Worm (Caenorhabditis elegans) whole organism, midembryonic: ENCODE measurements around the gene srbc-84.

Experiments used
- T22C8.4 ChIP-seq: fragments of 200-800 bp; sonication (Bioruptor generic); IDR thresholded peaks from 2 replicates; pipeline ENCODE4 v1.3.6; 2022; ENCODE audit warnings: missing genetic modification characterization, missing compliant biosample characterization
- cog-1 ChIP-seq: sonication (generic microtip); optimal IDR thresholded peaks from 2 replicates; lab custom pipeline; 2016; ENCODE audit warnings: missing genetic modification characterization, missing compliant biosample characterization
- flt-1 ChIP-seq: fragments of 200-800 bp; sonication (Bioruptor generic); IDR thresholded peaks from 2 replicates; pipeline ENCODE4 v1.3.6; 2022; ENCODE audit warnings: missing genetic modification characterization, missing compliant biosample characterization
- klf-2 ChIP-seq: fragments of 200-800 bp; sonication (Bioruptor generic); conservative IDR thresholded peaks from 2 replicates; pipeline ENCODE4 v1.3.6; 2022; ENCODE audit warnings: missing genetic modification reagents, missing genetic modification characterization, missing compliant biosample characterization
- med-1 ChIP-seq: sonication (generic microtip); optimal IDR thresholded peaks from 2 replicates; lab custom pipeline; 2017; ENCODE audit warnings: missing genetic modification characterization, mild to moderate bottlenecking, missing compliant biosample characterization, antibody characterized with exemption, missing genetic modification reagents; ENCODE audit not compliant: insufficient read depth
- ref-1 ChIP-seq: fragments of 200-800 bp; sonication (Bioruptor generic); conservative IDR thresholded peaks from 2 replicates; pipeline ENCODE4 v1.3.6; 2022; ENCODE audit warnings: missing genetic modification reagents, missing genetic modification characterization, missing compliant biosample characterization
- tab-1 ChIP-seq: fragments of 200-800 bp; sonication (Bioruptor generic); IDR thresholded peaks from 2 replicates; pipeline ENCODE4 v1.3.6; 2022; ENCODE audit warnings: missing genetic modification characterization, missing compliant biosample characterization
- ztf-23 ChIP-seq: fragments of 200-800 bp; sonication (Bioruptor generic); IDR thresholded peaks from 2 replicates; pipeline ENCODE4 v1.3.6; 2022; ENCODE audit warnings: missing genetic modification reagents, missing genetic modification characterization, missing compliant biosample characterization
- ztf-29 ChIP-seq: fragments of 200-800 bp; sonication (Bioruptor generic); IDR thresholded peaks from 2 replicates; pipeline ENCODE4 v1.3.6; 2022; ENCODE audit warnings: missing genetic modification reagents, missing genetic modification characterization, missing compliant biosample characterization

srbc-84 gene

ce11 chrV:16275347-16275746 is 23.4 kb upstream of the srbc-84 start, which contains the start of gene pacl-1:
Gene pacl-1, minus strand, starts transcription at chrV:16275447.
- TF ChIP-seq ztf-29 (GFP tag; lab: Robert Waterston, UW) (no peak), T22C8.4 (GFP tag; lab: Robert Waterston, UW) (no peak), ref-1 (GFP tag; lab: Robert Waterston, UW) (no peak), klf-2 (GFP tag; lab: Robert Waterston, UW) (no peak), tab-1 (GFP tag; lab: Robert Waterston, UW) (no peak), cog-1 (tag; lab: Kevin White, UChicago) (no peak), ztf-23 (GFP tag; lab: Robert Waterston, UW) (no peak), med-1 (GFP tag; lab: Kevin White, UChicago) (no peak), flt-1 (GFP tag; lab: Robert Waterston, UW) (no peak)

ce11 chrV:16277918-16278317 is 20.9 kb upstream of the srbc-84 start, which contains the start of gene cyp-37B1:
Gene cyp-37B1, plus strand, starts transcription at chrV:16278116.
- no peak for TF ChIP-seq ref-1 (GFP tag; lab: Robert Waterston, UW)
- TF ChIP-seq cog-1 (tag; lab: Kevin White, UChicago): no peak
- no peak for TF ChIP-seq med-1 (GFP tag; lab: Kevin White, UChicago)
- TF ChIP-seq ztf-29 (GFP tag; lab: Robert Waterston, UW): no peak
- no peak for TF ChIP-seq T22C8.4 (GFP tag; lab: Robert Waterston, UW)
- TF ChIP-seq flt-1 (GFP tag; lab: Robert Waterston, UW): no peak
- TF ChIP-seq tab-1 (GFP tag; lab: Robert Waterston, UW): no peak
- TF ChIP-seq klf-2 (GFP tag; lab: Robert Waterston, UW): no peak
- no peak for TF ChIP-seq ztf-23 (GFP tag; lab: Robert Waterston, UW)

- no peak for TF ChIP-seq klf-2 (GFP tag; lab: Robert Waterston, UW)
- no peak for TF ChIP-seq ref-1 (GFP tag; lab: Robert Waterston, UW)
- TF ChIP-seq ztf-29 (GFP tag; lab: Robert Waterston, UW): no peak
- no peak for TF ChIP-seq med-1 (GFP tag; lab: Kevin White, UChicago)
- no peak for TF ChIP-seq ztf-23 (GFP tag; lab: Robert Waterston, UW)
- TF ChIP-seq flt-1 (GFP tag; lab: Robert Waterston, UW): no peak
- no peak for TF ChIP-seq cog-1 (tag; lab: Kevin White, UChicago)
- no peak for TF ChIP-seq tab-1 (GFP tag; lab: Robert Waterston, UW)
- TF ChIP-seq T22C8.4 (GFP tag; lab: Robert Waterston, UW): no peak
Measured at ce11 chrV:16282147-16282546, 16.6 kb upstream of the srbc-84 start, which contains the start of gene F28G4.2. Gene F28G4.2, minus strand, starts transcription at chrV:16282321.

ce11 chrV:16285794-16286193 is 13.0 kb upstream of the srbc-84 start, which contains the start of gene F28G4.4:
Gene F28G4.4, minus strand, starts transcription at chrV:16285894.
- TF ChIP-seq T22C8.4 (GFP tag; lab: Robert Waterston, UW) (no peak), ztf-23 (GFP tag; lab: Robert Waterston, UW) (no peak), flt-1 (GFP tag; lab: Robert Waterston, UW) (no peak), klf-2 (GFP tag; lab: Robert Waterston, UW) (no peak), med-1 (GFP tag; lab: Kevin White, UChicago) (no peak), ref-1 (GFP tag; lab: Robert Waterston, UW) (no peak), ztf-29 (GFP tag; lab: Robert Waterston, UW) (no peak), cog-1 (tag; lab: Kevin White, UChicago) (no peak), tab-1 (GFP tag; lab: Robert Waterston, UW) (no peak)

ce11 chrV:16287619-16288018 is 11.2 kb upstream of the srbc-84 start, which contains the start of gene F28G4.3:
Gene F28G4.3, minus strand, starts transcription at chrV:16287719.
- TF ChIP-seq ztf-29 (GFP tag; lab: Robert Waterston, UW) (no peak), ztf-23 (GFP tag; lab: Robert Waterston, UW) (no peak), ref-1 (GFP tag; lab: Robert Waterston, UW) (no peak), cog-1 (tag; lab: Kevin White, UChicago) (no peak), T22C8.4 (GFP tag; lab: Robert Waterston, UW) (no peak), flt-1 (GFP tag; lab: Robert Waterston, UW) (no peak), tab-1 (GFP tag; lab: Robert Waterston, UW) (no peak), med-1 (GFP tag; lab: Kevin White, UChicago) (no peak), klf-2 (GFP tag; lab: Robert Waterston, UW) (no peak)

- no peak for TF ChIP-seq flt-1 (GFP tag; lab: Robert Waterston, UW)
- TF ChIP-seq ref-1 (GFP tag; lab: Robert Waterston, UW): no peak
- no peak for TF ChIP-seq med-1 (GFP tag; lab: Kevin White, UChicago)
- TF ChIP-seq klf-2 (GFP tag; lab: Robert Waterston, UW): no peak
- no peak for TF ChIP-seq ztf-29 (GFP tag; lab: Robert Waterston, UW)
- no peak for TF ChIP-seq tab-1 (GFP tag; lab: Robert Waterston, UW)
- no peak for TF ChIP-seq cog-1 (tag; lab: Kevin White, UChicago)
- no peak for TF ChIP-seq ztf-23 (GFP tag; lab: Robert Waterston, UW)
- TF ChIP-seq T22C8.4 (GFP tag; lab: Robert Waterston, UW): no peak
Measured at ce11 chrV:16292409-16292808, 6.4 kb upstream of the srbc-84 start, which contains the start of gene oac-5. Gene oac-5, plus strand, starts transcription at chrV:16292709.

- TF ChIP-seq cog-1 (tag; lab: Kevin White, UChicago): no peak
Measured at ce11 chrV:16297070-16297469, 1.7 kb upstream of the srbc-84 start, which contains the start of gene srbc-83. Gene srbc-83, plus strand, starts transcription at chrV:16297370.

- TF ChIP-seq flt-1 (GFP tag; lab: Robert Waterston, UW) (no peak), tab-1 (GFP tag; lab: Robert Waterston, UW) (no peak), med-1 (GFP tag; lab: Kevin White, UChicago) (no peak), ztf-29 (GFP tag; lab: Robert Waterston, UW) (no peak), T22C8.4 (GFP tag; lab: Robert Waterston, UW) (no peak), klf-2 (GFP tag; lab: Robert Waterston, UW) (no peak), ztf-23 (GFP tag; lab: Robert Waterston, UW) (no peak), cog-1 (tag; lab: Kevin White, UChicago) (no peak), ref-1 (GFP tag; lab: Robert Waterston, UW) (no peak)
Measured at ce11 chrV:16299834-16300233, 1.1 kb downstream of the srbc-84 start.
